Fruit fly (Drosophila melanogaster) whole organism, prepupa: ENCODE measurements around the gene Cpr72Ea.

Experiments used
- Blimp-1 ChIP-seq: fragments of 200-800 bp; sonication (Bioruptor generic); optimal IDR thresholded peaks from 3 replicates; lab custom pipeline; 2017; ENCODE audit warnings: missing biosample characterization, missing genetic modification characterization, mild to moderate bottlenecking, moderate library complexity, missing genetic modification reagents
- CG4318 ChIP-seq: fragments of 200-800 bp; sonication (Bioruptor generic); optimal IDR thresholded peaks from 3 replicates; lab custom pipeline; 2017; ENCODE audit warnings: missing biosample characterization, mild to moderate bottlenecking, missing genetic modification characterization
- CG6808 ChIP-seq: fragments of 200-800 bp; sonication (Bioruptor generic); optimal IDR thresholded peaks from 3 replicates; lab custom pipeline; 2017; ENCODE audit warnings: missing biosample characterization, missing genetic modification characterization, mild to moderate bottlenecking, moderate library complexity, missing genetic modification reagents
- CG6854 ChIP-seq: fragments of 200-800 bp; sonication (Bioruptor generic); optimal IDR thresholded peaks from 2 replicates; lab custom pipeline; 2017; ENCODE audit warnings: missing biosample characterization, mild to moderate bottlenecking, missing genetic modification characterization
- Hr39 ChIP-seq: fragments of 200-800 bp; sonication (Bioruptor generic); optimal IDR thresholded peaks from 2 replicates; lab custom pipeline; 2016; ENCODE audit warnings: missing biosample characterization, missing genetic modification characterization
- OdsH ChIP-seq: fragments of 200-800 bp; sonication (Bioruptor generic); optimal IDR thresholded peaks from 3 replicates; lab custom pipeline; 2016; ENCODE audit warnings: missing biosample characterization, missing genetic modification characterization
- pdm3 ChIP-seq: fragments of 200-800 bp; sonication (Bioruptor generic); optimal IDR thresholded peaks from 3 replicates; lab custom pipeline; 2016; ENCODE audit warnings: missing biosample characterization, missing genetic modification characterization

DNA sequence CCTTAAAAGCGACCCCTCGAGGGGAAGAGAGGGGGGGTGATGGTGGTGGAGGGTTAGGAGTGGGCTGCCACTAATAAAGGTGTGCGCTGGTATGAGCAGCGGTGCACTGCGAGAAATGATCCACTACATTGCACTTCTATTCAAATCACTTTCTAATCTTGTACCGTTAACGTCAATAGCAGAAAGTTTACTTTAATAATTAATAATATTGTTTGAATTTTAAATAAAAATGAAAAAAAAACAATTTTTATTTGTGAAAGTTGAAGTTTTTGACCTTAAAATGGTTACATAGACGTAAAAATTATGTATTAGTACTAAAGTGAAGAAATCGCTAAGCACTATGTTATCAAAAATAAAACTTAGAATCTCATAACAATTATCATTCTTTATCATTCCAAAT lies 30.5 kb downstream of the Cpr72Ea start:
- no peak for TF ChIP-seq CG4318 (GFP tag; lab: Kevin White, UChicago)
- no peak for TF ChIP-seq Hr39 (GFP tag; lab: Kevin White, UChicago)
- no peak for TF ChIP-seq CG6808
- TF ChIP-seq OdsH: no peak
- TF ChIP-seq CG6854: no peak
- no peak for TF ChIP-seq Blimp-1 (GFP tag; lab: Kevin White, UChicago)
- no peak for TF ChIP-seq pdm3 (GFP tag; lab: Kevin White, UChicago)
